Worm (Caenorhabditis elegans): ENCODE measurements around the gene F55A4.3.

DNA sequence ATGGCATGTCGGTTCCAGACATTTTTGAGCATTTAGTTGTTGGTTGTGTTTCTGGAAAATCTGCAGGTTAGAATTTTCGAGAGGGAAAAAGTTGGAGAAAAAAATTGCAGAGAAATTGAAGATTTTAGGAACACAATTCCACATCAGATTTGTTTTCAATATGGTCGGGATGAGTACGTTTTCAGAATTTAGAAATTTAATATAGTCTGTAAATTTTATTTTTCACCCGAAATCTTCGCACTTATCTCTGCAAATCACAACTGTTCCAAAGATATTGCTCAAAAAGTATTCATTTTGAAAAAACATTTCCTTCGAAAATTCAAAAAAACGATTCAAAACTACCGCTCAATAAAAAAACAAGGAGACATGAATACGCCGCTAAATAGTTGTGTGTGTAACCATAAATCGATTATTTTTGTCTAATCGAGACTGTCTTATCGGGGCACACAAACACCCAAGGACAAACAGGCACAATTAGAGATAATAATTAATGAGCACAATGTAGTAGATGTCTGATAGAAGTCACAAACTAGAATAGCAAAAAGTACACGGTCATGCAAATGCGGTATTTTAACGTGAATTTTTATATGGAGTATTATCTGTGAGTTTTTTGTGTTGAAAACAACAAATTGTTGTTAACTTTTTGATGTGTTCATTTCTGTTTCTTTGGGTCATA lies 21.4 kb upstream of the F55A4.3 start, which contains the start of gene vpat-1:
- no peak for TF ChIP-seq hlh-30 (tag; optimal IDR thresholded peaks at IDR 0.05; ENCODE audit: insufficient read depth)
- TF ChIP-seq nfya-1 (tag; optimal IDR thresholded peaks at IDR 0.05): no peak
- TF ChIP-seq C08G9.2 (tag; optimal IDR thresholded peaks at IDR 0.05): no peak
